Worm (Caenorhabditis elegans) whole organism, L4 larva: ENCODE measurements around the gene R10E4.11.

Experiments
- R02D3.7 ChIP-seq: fragments of 150-350 bp; sonication (generic microtip); optimal IDR thresholded peaks from 3 replicates; lab custom pipeline; 2014; ENCODE audit warnings: missing biosample characterization, missing genetic modification characterization
- aha-1 ChIP-seq: fragments of 150-350 bp; peaks from one replicate; lab custom pipeline; 2014; ENCODE audit warnings: missing biosample characterization, missing genetic modification characterization
- cey-2 ChIP-seq: sonication (generic microtip); optimal IDR thresholded peaks from 3 replicates; lab custom pipeline; 2017; ENCODE audit warnings: missing genetic modification characterization, mild to moderate bottlenecking, missing compliant biosample characterization, antibody characterized with exemption, borderline replicate concordance; ENCODE audit not compliant: insufficient read depth
- daf-19 ChIP-seq: fragments of 200-800 bp; sonication (Bioruptor generic); conservative IDR thresholded peaks from 2 replicates; pipeline ENCODE4 v1.3.6; 2022; ENCODE audit warnings: missing genetic modification characterization, missing compliant biosample characterization
- hlh-30 ChIP-seq: sonication (generic microtip); optimal IDR thresholded peaks from 2 replicates; lab custom pipeline; 2017; ENCODE audit warnings: antibody characterized with exemption, mild to moderate bottlenecking, missing genetic modification characterization, missing compliant biosample characterization; ENCODE audit not compliant: insufficient read depth
- mdl-1 ChIP-seq, 2 experiments: fragments of 150-350 bp in 1 of 2; sonication (generic microtip) in 1 of 2; optimal IDR thresholded peaks; 2 replicates each; lab custom pipeline; 2014 to 2017; ENCODE audit warnings: missing biosample characterization in 2 of 2, missing genetic modification characterization in 2 of 2

DNA sequence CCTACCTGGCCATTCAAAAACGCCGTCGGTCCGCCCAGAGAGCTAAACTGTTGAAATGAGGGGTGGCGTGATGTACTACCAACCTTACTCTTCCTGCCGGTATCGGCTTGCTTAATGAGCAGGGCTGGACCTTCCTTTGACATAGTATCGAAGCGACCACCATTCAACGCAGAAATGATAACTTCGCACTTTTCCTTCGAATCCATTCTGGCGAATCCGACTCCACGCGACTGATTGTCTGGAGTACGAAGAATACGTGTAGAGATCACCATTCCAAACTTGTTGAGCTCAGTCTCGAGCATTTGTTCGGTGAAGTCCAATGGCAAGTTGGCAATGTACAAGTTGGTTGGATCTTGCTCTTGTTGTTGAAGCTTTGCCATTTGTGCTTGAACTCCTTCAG is 22.6 kb downstream of the R10E4.11 start:
- TF ChIP-seq aha-1 (tag; lab: Kevin White, UChicago) (no peak), R02D3.7 (tag; lab: Kevin White, UChicago) (no peak), cey-2 (tag; lab: Kevin White, UChicago) (no peak), hlh-30 (no peak), daf-19 (GFP tag; lab: Robert Waterston, UW) (no peak), mdl-1 (tag; optimal IDR thresholded peaks at IDR 0.05; lab: Kevin White, UChicago) (no peak)
